ENCODE assay signal across 3 worm cellular contexts in the genomic region with DNA sequence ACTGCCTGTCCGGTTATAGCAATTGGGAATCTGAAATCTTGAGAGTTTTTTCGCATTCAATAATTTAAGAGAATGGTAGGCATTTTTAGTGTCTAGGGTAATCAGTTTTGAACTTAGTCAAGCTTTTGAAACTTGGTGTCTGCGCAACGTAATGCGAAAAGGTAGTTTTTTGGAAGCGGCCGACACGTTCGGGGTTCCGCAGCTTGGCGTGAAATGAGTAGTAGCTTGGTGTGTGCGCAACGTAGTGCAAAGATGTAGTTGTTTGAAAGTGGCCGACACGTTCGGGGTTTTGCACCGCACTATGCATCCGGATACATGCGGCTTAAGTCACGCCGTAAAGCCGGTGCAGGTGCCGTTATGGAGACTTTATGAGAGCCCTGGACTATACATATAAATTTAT.
TF ChIP-seq lines count a peak whose summit lies in the region.

No protein-coding gene starts in this region.

TF ChIP-seq in whole organism, L1 larva, 84 proteins besides CTCF, POLR2A, EP300 and RAD21:
- TF ChIP-seq grh-1 (GFP tag; IDR thresholded peaks at IDR 0.05; lab: Robert Waterston, UW) = no peak
- no peak for TF ChIP-seq snu-23 (GFP tag; optimal IDR thresholded peaks at IDR 0.05; lab: Kevin White, UChicago)
- no peak for TF ChIP-seq unc-62 (GFP tag; optimal IDR thresholded peaks at IDR 0.05; lab: Kevin White, UChicago)
- TF ChIP-seq snpc-4 (tag; optimal IDR thresholded peaks at IDR 0.05; lab: Kevin White, UChicago) = peak; percentile 35
- no peak for TF ChIP-seq nhr-237 (tag; optimal IDR thresholded peaks at IDR 0.05; lab: Kevin White, UChicago)

TF ChIP-seq in whole organism, L2 larva, 48 proteins besides CTCF, POLR2A, EP300 and RAD21:
- peak; percentile 16 for TF ChIP-seq snpc-4 (tag; optimal IDR thresholded peaks at IDR 0.05; lab: Kevin White, UChicago)
- TF ChIP-seq nhr-11 (tag; optimal IDR thresholded peaks at IDR 0.05; lab: Kevin White, UChicago) = no peak
- no peak for TF ChIP-seq F13H6.1 (tag; optimal IDR thresholded peaks at IDR 0.05; lab: Kevin White, UChicago)
- no peak for TF ChIP-seq skn-1 (tag; optimal IDR thresholded peaks at IDR 0.05; lab: Kevin White, UChicago)
- no peak for TF ChIP-seq nhr-129 (tag; optimal IDR thresholded peaks at IDR 0.05; lab: Kevin White, UChicago)
- no peak for TF ChIP-seq Y55F3AM.14 (GFP tag; optimal IDR thresholded peaks at IDR 0.05; lab: Kevin White, UChicago)
- no peak for TF ChIP-seq sma-3 (GFP tag; optimal IDR thresholded peaks at IDR 0.05; lab: Kevin White, UChicago)

TF ChIP-seq in whole organism, L4 larva, 104 proteins besides CTCF, POLR2A, EP300 and RAD21:
- no peak for TF ChIP-seq zip-11 (GFP tag; IDR thresholded peaks at IDR 0.05; lab: Robert Waterston, UW)
- TF ChIP-seq nhr-28 (tag; optimal IDR thresholded peaks at IDR 0.05; lab: Kevin White, UChicago) = no peak
- TF ChIP-seq hlh-11 (tag; optimal IDR thresholded peaks at IDR 0.05; lab: Kevin White, UChicago) = no peak
- TF ChIP-seq snpc-4 (tag; optimal IDR thresholded peaks at IDR 0.05; lab: Kevin White, UChicago) = peak; percentile 5
- TF ChIP-seq egl-27 (tag; optimal IDR thresholded peaks at IDR 0.05; lab: Kevin White, UChicago) = no peak
- no peak for TF ChIP-seq nhr-10 (tag; optimal IDR thresholded peaks at IDR 0.05; lab: Kevin White, UChicago)
